Worm (Caenorhabditis elegans) whole organism, early embryonic: ENCODE data around the gene mes-2.
"Not testable (repeated sequence)": the region's sequence is repeated elsewhere in the genome, so short reads cannot be mapped to it uniquely, and the experiment has no call there.

Source experiments
- ama-1 ChIP-seq: fragments of 150-350 bp; optimal IDR thresholded peaks from 2 replicates; lab custom pipeline; 2014
- ceh-36 ChIP-seq: sonication (generic microtip); optimal IDR thresholded peaks from 2 replicates; lab custom pipeline; 2016; ENCODE audit warnings: missing genetic modification characterization, inconsistent platforms, missing compliant biosample characterization
- hmg-4 ChIP-seq: fragments of 200-800 bp; sonication (Bioruptor generic); optimal IDR thresholded peaks from 2 replicates; lab custom pipeline; 2018; ENCODE audit warnings: mild to moderate bottlenecking, missing genetic modification characterization, missing compliant biosample characterization

DNA sequence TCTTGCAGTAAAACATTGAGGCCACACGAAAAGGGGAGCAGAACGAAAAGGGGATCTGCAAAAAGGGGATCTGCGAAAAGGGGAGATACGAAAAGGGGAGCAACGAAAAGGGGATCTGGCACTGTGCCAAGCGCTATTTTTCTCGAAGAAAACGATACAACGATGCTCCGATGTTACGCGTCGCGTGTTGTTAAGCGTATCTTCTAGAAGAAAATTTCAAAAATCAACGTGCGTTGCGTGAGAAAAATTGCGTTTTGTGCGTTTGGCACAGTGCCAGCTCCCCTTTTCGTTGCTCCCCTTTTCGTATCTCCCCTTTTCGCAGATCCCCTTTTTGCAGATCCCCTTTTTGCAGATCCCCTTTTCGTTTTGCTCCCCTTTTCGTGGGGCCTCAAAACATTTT, 37.5 kb upstream of the mes-2 start, which contains the start of gene Y54G11A.9:
- TF ChIP-seq ama-1 (lab: Kevin White, UChicago); hmg-4 (GFP tag; lab: Kevin White, UChicago); ceh-36: not testable (repeated sequence)
